Worm (Caenorhabditis elegans): Measurements from ENCODE around the gene mog-3.
A peak's percentile ranks its signal among the peaks of the same experiment; 100 is the strongest.

mog-3 gene

DNA sequence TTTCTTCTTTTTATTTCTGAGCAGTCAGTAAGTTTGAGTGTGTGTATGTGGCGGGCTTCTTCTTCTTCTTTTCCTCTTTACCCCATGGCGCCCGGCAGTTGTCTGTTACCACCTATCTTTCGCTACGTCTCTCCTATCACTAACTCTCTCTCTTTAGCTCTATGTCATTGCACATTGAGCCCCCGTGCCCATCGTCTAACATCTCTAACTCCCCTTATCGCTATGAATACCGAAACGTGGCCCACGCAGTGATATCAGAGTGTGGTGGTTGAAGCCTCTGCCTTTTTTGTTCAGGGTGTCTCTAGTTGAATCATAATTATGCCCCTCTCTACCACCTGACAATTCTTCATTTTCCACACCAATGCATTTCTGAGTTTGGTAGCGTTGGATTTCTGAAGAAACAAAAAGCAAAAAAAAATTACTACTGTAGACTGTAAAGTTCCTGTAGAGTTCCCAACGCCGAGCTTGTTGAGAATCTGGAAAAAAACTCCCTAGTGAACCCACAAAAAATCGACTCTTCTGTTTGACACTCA lies 26.2 kb downstream of the mog-3 start:
- TF ChIP-seq elt-4 (tag; optimal IDR thresholded peaks at IDR 0.05): peak; percentile 47
- peak; percentile 40 for TF ChIP-seq ceh-18 (tag; optimal IDR thresholded peaks at IDR 0.05)
- TF ChIP-seq ceh-19 (GFP tag; optimal IDR thresholded peaks at IDR 0.05): no peak

DNA sequence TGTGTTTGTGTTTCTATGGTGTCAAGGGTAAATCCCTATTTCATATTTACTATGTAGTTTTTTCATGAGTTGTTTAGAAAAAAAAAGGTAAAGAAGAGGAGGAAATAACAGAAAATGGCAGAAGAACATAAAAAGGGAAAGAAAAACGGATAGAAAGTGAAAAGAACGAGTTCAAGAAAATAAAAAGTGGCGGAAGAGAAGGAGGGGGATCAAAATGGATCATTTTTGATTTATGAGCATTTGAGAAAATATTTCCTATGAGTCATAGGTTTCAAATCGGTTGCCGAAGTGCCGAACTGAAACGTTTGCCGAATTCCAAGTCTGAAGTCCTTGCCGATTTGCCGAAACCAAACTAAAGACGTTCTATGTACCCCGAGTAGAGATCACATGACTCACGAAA lies 30.4 kb downstream of the mog-3 start:
- no peak for TF ChIP-seq hlh-13 (GFP tag; optimal IDR thresholded peaks at IDR 0.05)
- no peak for TF ChIP-seq F13H6.1 (tag; optimal IDR thresholded peaks at IDR 0.05)
- TF ChIP-seq odd-2 (tag; optimal IDR thresholded peaks at IDR 0.05): no peak
- no peak for TF ChIP-seq lin-11 (tag; optimal IDR thresholded peaks at IDR 0.05)
- no peak for TF ChIP-seq unc-3 (GFP tag; conservative IDR thresholded peaks at IDR 0.05)
- TF ChIP-seq unc-3 (tag; optimal IDR thresholded peaks at IDR 0.05): no peak
- no peak for TF ChIP-seq pqm-1 (tag; optimal IDR thresholded peaks at IDR 0.05)
- TF ChIP-seq pha-2 (tag; optimal IDR thresholded peaks at IDR 0.05): no peak
- TF ChIP-seq che-1 (tag; optimal IDR thresholded peaks at IDR 0.05): no peak
- TF ChIP-seq sox-4 (tag; optimal IDR thresholded peaks at IDR 0.05): no peak
- no peak for TF ChIP-seq sdc-2 (tag; optimal IDR thresholded peaks at IDR 0.05)
- no peak for TF ChIP-seq ceh-24 (tag; optimal IDR thresholded peaks at IDR 0.05)
- TF ChIP-seq fax-1 (tag; optimal IDR thresholded peaks at IDR 0.05): no peak
- no peak for TF ChIP-seq elt-2 (tag; optimal IDR thresholded peaks at IDR 0.05)
- no peak for TF ChIP-seq unc-42 (tag; optimal IDR thresholded peaks at IDR 0.05)
- no peak for TF ChIP-seq zip-5 (tag; optimal IDR thresholded peaks at IDR 0.05)
- TF ChIP-seq ceh-19 (GFP tag; optimal IDR thresholded peaks at IDR 0.05): no peak

DNA sequence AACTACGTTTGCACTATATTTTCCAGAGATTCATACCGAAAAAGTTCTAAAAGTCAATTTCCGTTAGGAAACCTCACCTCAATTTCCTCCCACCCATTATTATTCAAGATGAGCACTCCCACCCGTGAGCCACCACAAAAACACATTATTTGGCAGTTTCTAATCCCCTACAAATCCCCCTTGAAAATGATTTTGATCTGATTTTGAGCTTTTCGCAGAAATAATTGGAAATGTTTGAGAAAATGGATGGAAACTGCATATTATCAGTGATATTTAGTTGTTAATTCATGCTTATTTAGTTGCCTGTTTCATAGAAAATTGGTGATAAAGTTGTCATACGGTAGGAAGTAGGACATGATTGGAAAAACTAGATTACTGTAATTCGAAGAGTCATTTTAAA lies 32.1 kb downstream of the mog-3 start:
- no peak for TF ChIP-seq lin-11 (tag; optimal IDR thresholded peaks at IDR 0.05)
- TF ChIP-seq sdc-2 (tag; optimal IDR thresholded peaks at IDR 0.05): no peak
- no peak for TF ChIP-seq C38D4.7 (GFP tag; optimal IDR thresholded peaks at IDR 0.05)
- no peak for TF ChIP-seq tbx-2 (tag; optimal IDR thresholded peaks at IDR 0.05)
- no peak for TF ChIP-seq unc-3 (GFP tag; conservative IDR thresholded peaks at IDR 0.05)
- no peak for TF ChIP-seq unc-3 (tag; optimal IDR thresholded peaks at IDR 0.05)
- no peak for TF ChIP-seq ref-2 (tag; optimal IDR thresholded peaks at IDR 0.05)
- no peak for TF ChIP-seq pqm-1 (tag; optimal IDR thresholded peaks at IDR 0.05)
- TF ChIP-seq zip-5 (tag; optimal IDR thresholded peaks at IDR 0.05): no peak
- TF ChIP-seq sox-4 (tag; optimal IDR thresholded peaks at IDR 0.05): no peak
- TF ChIP-seq ets-4 (tag; optimal IDR thresholded peaks at IDR 0.05): no peak
- TF ChIP-seq K09A11.1 (tag; optimal IDR thresholded peaks at IDR 0.05; ENCODE audit: insufficient read depth): no peak
- no peak for TF ChIP-seq ceh-2 (tag; optimal IDR thresholded peaks at IDR 0.05)
- TF ChIP-seq che-1 (tag; optimal IDR thresholded peaks at IDR 0.05): no peak
- no peak for TF ChIP-seq elt-4 (tag; optimal IDR thresholded peaks at IDR 0.05)
- no peak for TF ChIP-seq F13H6.1 (tag; optimal IDR thresholded peaks at IDR 0.05)
- TF ChIP-seq eyg-1 (tag; optimal IDR thresholded peaks at IDR 0.05): no peak
- TF ChIP-seq pha-4 (tag; optimal IDR thresholded peaks at IDR 0.05): no peak

DNA sequence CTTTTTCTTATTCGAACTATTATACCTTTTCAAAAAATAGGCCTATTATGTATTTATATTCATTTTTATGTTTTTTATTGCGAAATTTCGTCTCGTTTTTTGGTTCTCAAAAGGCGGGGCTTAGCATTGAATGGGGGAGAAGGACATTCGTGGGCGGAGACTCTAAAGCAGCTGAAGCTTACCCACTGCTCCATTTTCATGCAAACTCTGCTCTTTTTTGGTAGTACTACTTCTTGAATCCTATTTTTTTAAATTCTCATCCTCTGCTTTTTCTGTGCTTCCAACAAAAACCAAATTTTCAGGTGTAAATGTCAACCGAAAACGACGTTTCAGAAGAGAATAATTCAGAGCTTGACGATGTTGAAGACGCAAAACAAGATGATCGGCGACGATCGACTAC lies 33.0 kb downstream of the mog-3 start, which contains the start of gene ZK121.2:
Gene ZK121.2 (plus strand): TSS at position 301 of the 400 bp plus-strand sequence.
- no peak for TF ChIP-seq ceh-24 (tag; optimal IDR thresholded peaks at IDR 0.05)
- TF ChIP-seq mec-3 (tag; optimal IDR thresholded peaks at IDR 0.05; ENCODE audit: borderline replicate concordance): no peak
- TF ChIP-seq ets-4 (tag; optimal IDR thresholded peaks at IDR 0.05): no peak
- TF ChIP-seq ref-2 (tag; optimal IDR thresholded peaks at IDR 0.05): no peak
- TF ChIP-seq pha-2 (tag; optimal IDR thresholded peaks at IDR 0.05): no peak
- no peak for TF ChIP-seq tbx-2 (tag; optimal IDR thresholded peaks at IDR 0.05)
- no peak for TF ChIP-seq npax-4 (tag; optimal IDR thresholded peaks at IDR 0.05)
- TF ChIP-seq pax-1 (tag; optimal IDR thresholded peaks at IDR 0.05): no peak
- no peak for TF ChIP-seq pag-3 (tag; optimal IDR thresholded peaks at IDR 0.05; ENCODE audit: borderline replicate concordance)
- TF ChIP-seq ceh-45 (GFP tag; IDR thresholded peaks at IDR 0.05): no peak
- TF ChIP-seq pha-4 (tag; optimal IDR thresholded peaks at IDR 0.05): no peak
- no peak for TF ChIP-seq tbx-7 (tag; optimal IDR thresholded peaks at IDR 0.05)
- no peak for TF ChIP-seq ceh-19 (GFP tag; optimal IDR thresholded peaks at IDR 0.05)
- no peak for TF ChIP-seq ceh-48 (tag; optimal IDR thresholded peaks at IDR 0.05)
- no peak for TF ChIP-seq ceh-9 (tag; optimal IDR thresholded peaks at IDR 0.05)
